Fruit fly (Drosophila melanogaster) whole organism, prepupa: ENCODE results near the gene S-Lap1.
A peak's percentile ranks its signal among the peaks of the same experiment; 100 is the strongest.

Experiments used
- CG6808 ChIP-seq: fragments of 200-800 bp; sonication (Bioruptor generic); optimal IDR thresholded peaks from 3 replicates; lab custom pipeline; 2017; ENCODE audit warnings: missing biosample characterization, missing genetic modification characterization, mild to moderate bottlenecking, moderate library complexity, missing genetic modification reagents
- Met ChIP-seq: fragments of 200-800 bp; sonication (Bioruptor generic); optimal IDR thresholded peaks from 3 replicates; lab custom pipeline; 2016; ENCODE audit warnings: missing biosample characterization, missing genetic modification characterization

- TF ChIP-seq CG6808: peak; percentile 76
- TF ChIP-seq Met (GFP tag; lab: Kevin White, UChicago): peak; percentile 90
These were observed 16.1 kb upstream of the S-Lap1 start, which contains the start of the genes Nelf-E and RpL14 for dm6 chr3L:8600752-8601433.
